Fruit fly (Drosophila melanogaster) whole organism, adult: ENCODE measurements around the gene Cyp303a1.

Experiments used
- CG11617 ChIP-seq: fragments of 200-800 bp; sonication (Bioruptor generic); optimal IDR thresholded peaks from 2 replicates; lab custom pipeline; 2017; ENCODE audit warnings: mild to moderate bottlenecking, missing biosample characterization, missing genetic modification reagents, missing genetic modification characterization
- CG12768 ChIP-seq: fragments of 200-800 bp; sonication (Bioruptor generic); optimal IDR thresholded peaks from 2 replicates; lab custom pipeline; 2017; ENCODE audit warnings: missing biosample characterization, missing genetic modification characterization, mild to moderate bottlenecking, moderate library complexity, missing genetic modification reagents
- CG14711 ChIP-seq: fragments of 200-800 bp; sonication (Bioruptor generic); optimal IDR thresholded peaks from 2 replicates; lab custom pipeline; 2018; ENCODE audit warnings: missing biosample characterization, mild to moderate bottlenecking, missing genetic modification characterization, moderate library complexity
- CG1620 ChIP-seq: fragments of 200-800 bp; sonication (Bioruptor generic); optimal IDR thresholded peaks from 2 replicates; lab custom pipeline; 2016; ENCODE audit warnings: missing biosample characterization, missing genetic modification characterization
- CG33017 ChIP-seq: fragments of 200-800 bp; sonication (Bioruptor generic); optimal IDR thresholded peaks from 2 replicates; lab custom pipeline; 2018; ENCODE audit warnings: missing biosample characterization, mild to moderate bottlenecking, missing genetic modification characterization, moderate library complexity
- CG5204 ChIP-seq: fragments of 200-800 bp; sonication (Bioruptor generic); optimal IDR thresholded peaks from 2 replicates; lab custom pipeline; 2016; ENCODE audit warnings: missing biosample characterization, missing genetic modification characterization
- CG7045 ChIP-seq: fragments of 200-800 bp; sonication (Bioruptor generic); optimal IDR thresholded peaks from 2 replicates; lab custom pipeline; 2017; ENCODE audit warnings: missing biosample characterization, mild to moderate bottlenecking, missing genetic modification characterization
- CG7101 ChIP-seq: fragments of 200-800 bp; sonication (Bioruptor generic); optimal IDR thresholded peaks from 2 replicates; lab custom pipeline; 2018; ENCODE audit warnings: missing biosample characterization, mild to moderate bottlenecking, missing genetic modification characterization, moderate library complexity
- Clk ChIP-seq: fragments of 200-800 bp; sonication (Bioruptor generic); optimal IDR thresholded peaks from 2 replicates; lab custom pipeline; 2017; ENCODE audit warnings: missing biosample characterization, missing genetic modification characterization
- Crg-1 ChIP-seq: fragments of 200-800 bp; sonication (Bioruptor generic); optimal IDR thresholded peaks from 2 replicates; lab custom pipeline; 2016; ENCODE audit warnings: missing biosample characterization, missing genetic modification characterization
- Hr96 ChIP-seq: fragments of 200-800 bp; sonication (Bioruptor generic); optimal IDR thresholded peaks from 2 replicates; lab custom pipeline; 2016; ENCODE audit warnings: missing biosample characterization, missing genetic modification characterization
- Mnt ChIP-seq: fragments of 200-800 bp; sonication (Bioruptor generic); optimal IDR thresholded peaks from 2 replicates; lab custom pipeline; 2016; ENCODE audit warnings: missing biosample characterization, mild to moderate bottlenecking, missing genetic modification characterization
- bab1 ChIP-seq: fragments of 200-800 bp; sonication (Bioruptor generic); optimal IDR thresholded peaks from 3 replicates; lab custom pipeline; 2019; ENCODE audit warnings: missing biosample characterization, mild to moderate bottlenecking, missing genetic modification characterization, moderate library complexity
- cic ChIP-seq: fragments of 200-800 bp; sonication (Bioruptor generic); optimal IDR thresholded peaks from 2 replicates; lab custom pipeline; 2017; ENCODE audit warnings: missing biosample characterization, mild to moderate bottlenecking, missing genetic modification characterization, moderate library complexity
- cnc ChIP-seq, 2 experiments: fragments of >200 bp; optimal IDR thresholded peaks; 2 replicates each; lab custom pipeline; 2017
- kay ChIP-seq: fragments of 200-800 bp; sonication (Bioruptor generic); peaks from one replicate; lab custom pipeline; 2016; ENCODE audit warnings: missing biosample characterization, missing genetic modification characterization, borderline replicate concordance
- ovo ChIP-seq: fragments of 200-800 bp; sonication (Bioruptor generic); optimal IDR thresholded peaks from 2 replicates; lab custom pipeline; 2016; ENCODE audit warnings: missing biosample characterization, missing genetic modification characterization
- pad ChIP-seq: fragments of 200-800 bp; sonication (Bioruptor generic); optimal IDR thresholded peaks from 3 replicates; lab custom pipeline; 2017; ENCODE audit warnings: missing biosample characterization, missing genetic modification characterization, mild to moderate bottlenecking, moderate library complexity, missing genetic modification reagents
- tj ChIP-seq: fragments of 200-800 bp; sonication (Bioruptor generic); optimal IDR thresholded peaks from 3 replicates; lab custom pipeline; 2017; ENCODE audit warnings: missing biosample characterization, mild to moderate bottlenecking, missing genetic modification characterization, moderate library complexity
- toe ChIP-seq: fragments of 200-800 bp; sonication (Bioruptor generic); optimal IDR thresholded peaks from 2 replicates; lab custom pipeline; 2016; ENCODE audit warnings: missing biosample characterization, missing genetic modification characterization

Gene Cyp303a1

DNA sequence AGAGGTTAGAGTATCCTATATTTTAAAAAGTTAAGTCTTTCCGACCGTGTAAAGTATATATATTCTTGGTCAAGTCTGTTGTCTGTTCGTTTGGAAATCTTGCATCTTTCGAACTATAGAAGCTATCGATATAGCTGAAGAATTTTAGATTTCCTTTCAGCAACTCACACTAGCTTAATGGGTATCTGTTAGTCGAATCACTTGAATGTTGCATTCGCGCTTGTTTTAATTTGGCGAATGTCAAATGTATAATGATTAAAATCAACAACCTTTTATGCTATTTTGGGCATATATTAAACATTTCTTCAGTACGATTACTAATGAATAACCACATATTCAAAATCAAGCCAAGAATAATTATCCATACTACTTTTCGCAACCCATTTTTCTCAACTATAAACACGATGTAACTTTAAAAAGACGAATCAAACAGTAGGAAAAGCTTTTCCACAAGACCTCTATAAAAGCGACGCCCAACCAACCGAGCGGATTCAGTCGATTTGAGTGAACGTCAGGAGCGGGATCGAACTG is at the start of gene Cyp303a1:
Cyp303a1 (plus strand) TSS at position 481 of the 531 bp plus-strand sequence.
- TF ChIP-seq tj (GFP tag; lab: Kevin White, UChicago) = no peak
- TF ChIP-seq CG5204 (GFP tag; lab: Kevin White, UChicago) = no peak
- no peak for TF ChIP-seq cnc (optimal IDR thresholded peaks at IDR 0.05; lab: Kevin White, UChicago)
- TF ChIP-seq CG7101 = no peak
- TF ChIP-seq CG11617 = no peak

DNA sequence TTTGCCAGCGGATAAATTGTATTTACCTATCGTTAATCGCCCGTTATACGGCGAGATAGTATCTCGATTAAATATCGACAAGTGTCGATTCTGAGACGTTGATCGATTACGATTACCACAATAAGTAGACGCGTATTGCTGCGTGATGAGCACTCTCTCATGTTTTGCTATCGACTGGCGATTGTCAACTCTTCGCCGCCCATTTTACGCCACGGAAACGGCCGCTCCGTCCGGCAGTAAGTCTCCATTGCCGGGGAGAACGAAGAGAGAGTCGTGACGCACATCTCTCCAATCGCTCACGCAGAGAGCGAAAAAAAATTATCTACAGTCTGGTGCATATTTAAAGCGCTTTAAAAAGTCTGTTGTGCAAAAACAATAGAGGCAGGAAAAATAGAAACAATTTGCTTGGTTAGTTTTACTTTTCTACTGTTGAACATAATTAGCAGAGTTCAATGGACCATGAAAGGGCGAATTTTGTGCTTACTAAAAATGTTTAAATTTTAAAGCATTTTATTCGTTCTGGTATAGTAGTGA is 42.3 kb upstream of the Cyp303a1 start, which contains the start of gene CG46309:
CG46309 (minus strand) TSS at position 191 of the 534 bp plus-strand sequence.
- TF ChIP-seq CG11617 (peak; percentile 9), Hr96 (GFP tag; lab: Kevin White, UChicago) (no peak), CG5204 (GFP tag; lab: Kevin White, UChicago) (peak; percentile 30), kay (peak; percentile 9), bab1 (GFP tag; lab: Kevin White, UChicago) (peak; percentile 47), ovo (GFP tag; lab: Kevin White, UChicago) (peak; percentile 10), Clk (GFP tag; lab: Kevin White, UChicago) (no peak), cic (GFP tag; lab: Kevin White, UChicago) (peak; percentile 61), CG12768 (GFP tag; lab: Kevin White, UChicago) (peak; percentile 55), CG7045 (GFP tag; lab: Kevin White, UChicago) (peak; percentile 45), Crg-1 (peak; percentile 11), CG33017 (tag; lab: Kevin White, UChicago) (peak; percentile 66), Mnt (GFP tag; lab: Kevin White, UChicago) (peak; percentile 43), toe (GFP tag; lab: Kevin White, UChicago) (peak; percentile 3), CG7101 (peak; percentile 16), tj (GFP tag; lab: Kevin White, UChicago) (no peak)

DNA sequence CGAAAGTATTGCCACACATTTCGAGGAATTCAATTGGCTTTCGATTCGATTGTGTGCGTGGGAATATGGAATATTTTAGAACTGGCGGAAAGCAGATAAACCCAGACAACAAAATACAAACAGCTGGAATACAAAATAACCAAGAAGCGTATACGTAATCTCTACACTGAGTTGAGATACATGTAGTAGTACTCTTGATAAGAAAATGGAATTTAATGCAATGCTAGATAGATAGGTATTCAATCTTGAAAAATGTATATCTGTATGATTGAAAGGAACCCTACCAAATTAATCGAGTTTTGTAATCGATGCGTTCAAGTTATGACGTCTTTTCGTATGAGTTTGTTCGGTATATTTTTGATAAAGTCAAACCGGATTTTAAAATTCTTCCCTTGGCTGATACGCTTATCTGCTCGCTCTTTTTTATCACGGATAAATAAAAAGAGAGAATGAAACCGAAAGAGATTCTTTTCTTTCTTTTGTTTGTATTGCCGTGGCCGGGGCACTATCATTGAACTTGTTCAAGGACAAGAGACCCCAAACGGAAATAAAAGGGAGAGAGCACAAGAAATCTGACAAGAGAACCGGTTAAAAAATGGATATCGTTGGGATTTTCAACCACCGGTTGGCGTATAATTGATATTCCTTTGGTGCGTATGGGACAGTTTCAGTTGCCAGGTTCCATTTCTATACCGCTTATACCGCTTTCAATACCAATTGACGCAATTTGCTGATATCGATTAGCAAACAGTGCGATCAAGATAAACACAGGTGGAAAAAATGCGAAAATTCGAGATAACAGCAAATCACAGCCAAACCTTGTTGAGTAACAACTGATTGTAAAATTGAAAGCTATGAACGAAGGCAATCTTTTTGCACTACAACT is 38.5 kb upstream of the Cyp303a1 start:
- TF ChIP-seq CG12768 (GFP tag; lab: Kevin White, UChicago) (no peak), kay (peak; percentile 52), cic (GFP tag; lab: Kevin White, UChicago) (peak; percentile 13)

DNA sequence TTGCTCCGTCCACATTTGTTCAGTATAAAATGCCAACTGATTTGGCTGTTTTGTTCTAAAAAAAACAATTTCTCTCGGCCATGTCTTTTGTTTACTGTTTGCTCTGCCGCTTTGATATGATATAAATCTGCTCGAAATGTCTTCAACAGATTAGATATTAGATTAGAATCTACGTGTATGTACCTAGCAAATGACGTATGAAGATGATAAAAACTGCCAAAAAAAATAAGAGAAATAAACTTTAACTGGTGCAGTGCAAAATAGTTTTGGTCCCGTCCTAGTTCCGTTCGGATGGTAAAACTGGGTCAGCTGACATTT is 37.9 kb upstream of the Cyp303a1 start:
- TF ChIP-seq CG7045 (GFP tag; lab: Kevin White, UChicago) (no peak), Mnt (GFP tag; lab: Kevin White, UChicago) (peak; percentile 1), kay (peak; percentile 67)

DNA sequence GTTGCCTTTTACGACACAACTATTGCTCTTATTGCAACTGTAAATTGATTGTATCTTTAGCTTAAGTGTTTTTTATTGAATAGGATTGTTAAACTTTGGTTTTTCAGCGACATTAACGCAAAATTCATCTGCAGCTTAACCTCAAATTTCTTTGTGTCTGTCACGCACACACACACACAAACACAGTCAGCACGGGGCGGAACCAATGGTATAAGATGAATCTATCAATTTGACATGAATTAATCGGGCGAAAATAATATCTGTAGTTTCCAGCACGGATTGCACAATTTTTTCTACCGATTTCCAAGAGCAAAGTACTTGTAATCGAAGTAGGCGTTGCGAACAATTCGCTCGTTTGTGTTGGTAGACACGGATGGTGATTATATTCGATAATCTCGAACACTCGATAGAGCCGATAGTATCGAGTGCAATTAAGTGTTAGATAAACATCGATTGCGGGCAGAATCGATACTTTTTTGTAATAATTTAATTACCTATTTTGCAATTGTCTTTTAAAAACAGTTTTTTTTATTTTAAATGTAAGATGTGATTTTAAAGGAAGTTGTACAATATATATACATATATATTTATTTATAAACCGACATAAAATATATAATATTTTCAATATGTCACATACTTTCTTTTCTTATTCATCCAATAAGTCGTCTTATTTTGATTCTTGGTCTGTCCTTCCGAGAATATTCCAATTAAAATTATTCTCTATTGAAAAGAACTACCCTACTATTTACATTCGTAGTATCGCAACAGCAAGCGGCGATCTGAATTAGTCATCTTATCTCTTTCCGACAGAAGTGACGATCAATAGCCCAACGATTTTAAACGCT is 36.5 kb upstream of the Cyp303a1 start, which contains the start of the genes PRL-1 and EndoGI:
PRL-1 (minus strand) TSS at position 380 of the 845 bp plus-strand sequence.
EndoGI (plus strand) TSS at position 462 of the 845 bp plus-strand sequence.
- peak; percentile 66 for TF ChIP-seq pad
- peak; percentile 40 for TF ChIP-seq Mnt (GFP tag; lab: Kevin White, UChicago)
- TF ChIP-seq toe (GFP tag; lab: Kevin White, UChicago) = no peak
- TF ChIP-seq tj (GFP tag; lab: Kevin White, UChicago) = peak; percentile 65
- TF ChIP-seq kay = peak; percentile 99
- TF ChIP-seq bab1 (GFP tag; lab: Kevin White, UChicago) = peak; percentile 96
- TF ChIP-seq cic (GFP tag; lab: Kevin White, UChicago) = peak; percentile 51
- peak; percentile 92 for TF ChIP-seq CG14711 (tag; lab: Kevin White, UChicago)
- TF ChIP-seq CG12768 (GFP tag; lab: Kevin White, UChicago) = peak; percentile 56
- peak; percentile 65 for TF ChIP-seq Clk (GFP tag; lab: Kevin White, UChicago)
- peak; percentile 69 for TF ChIP-seq ovo (GFP tag; lab: Kevin White, UChicago)
- TF ChIP-seq CG7045 (GFP tag; lab: Kevin White, UChicago) = peak; percentile 84
- TF ChIP-seq cnc (optimal IDR thresholded peaks at IDR 0.05; lab: Kevin White, UChicago) = no peak
- peak; percentile 94 for TF ChIP-seq CG33017 (tag; lab: Kevin White, UChicago)
- peak; percentile 94 for TF ChIP-seq CG7101
- no peak for TF ChIP-seq CG5204 (GFP tag; lab: Kevin White, UChicago)
- TF ChIP-seq CG11617 = peak; percentile 95
- TF ChIP-seq CG1620 (GFP tag; lab: Kevin White, UChicago) = peak; percentile 20
- TF ChIP-seq Crg-1 = no peak
- TF ChIP-seq Hr96 (GFP tag; lab: Kevin White, UChicago) = no peak
